Fruit fly (Drosophila melanogaster): ENCODE data around the gene CG45413.
A peak's percentile ranks its signal among the peaks of the same experiment; 100 is the strongest.

The CG45413 gene

dm6 chr3L:6885666-6886335, 45.9 kb downstream of the CG45413 start (continued):
- TF ChIP-seq mam (GFP tag; optimal IDR thresholded peaks at IDR 0.05) (no peak), CG15514 (GFP tag; optimal IDR thresholded peaks at IDR 0.05) (no peak), fu2 (GFP tag; optimal IDR thresholded peaks at IDR 0.05) (no peak), CG12071 (GFP tag; optimal IDR thresholded peaks at IDR 0.05) (no peak), CoRest (tag; optimal IDR thresholded peaks at IDR 0.05) (peak; percentile 52), fru (optimal IDR thresholded peaks at IDR 0.05) (no peak), CG13296 (GFP tag; optimal IDR thresholded peaks at IDR 0.05) (no peak), Sox100B (GFP tag; optimal IDR thresholded peaks at IDR 0.05) (peak; percentile 73), Dp (GFP tag; optimal IDR thresholded peaks at IDR 0.05) (no peak), sd (tag; optimal IDR thresholded peaks at IDR 0.05) (peak; percentile 15), CG14965 (GFP tag; optimal IDR thresholded peaks at IDR 0.05; ENCODE audit: borderline replicate concordance) (no peak), dan (GFP tag; IDR thresholded peaks at IDR 0.05) (no peak), mld (GFP tag; IDR thresholded peaks at IDR 0.05; ENCODE audit: partially characterized antibody) (no peak), CG30020 (tag; optimal IDR thresholded peaks at IDR 0.05) (peak; percentile 18), Ets97D (GFP tag; optimal IDR thresholded peaks at IDR 0.05) (no peak), tgo (GFP tag; IDR thresholded peaks at IDR 0.05) (no peak), unpg (GFP tag; optimal IDR thresholded peaks at IDR 0.05) (no peak), wdn (GFP tag; IDR thresholded peaks at IDR 0.05) (no peak), Hmr (GFP tag; optimal IDR thresholded peaks at IDR 0.05) (no peak), CG12744 (GFP tag; optimal IDR thresholded peaks at IDR 0.05) (no peak), Max (GFP tag; optimal IDR thresholded peaks at IDR 0.05) (no peak), Atf3 (GFP tag; optimal IDR thresholded peaks at IDR 0.05) (no peak), CG7745 (tag; optimal IDR thresholded peaks at IDR 0.05) (no peak), slbo (GFP tag; IDR thresholded peaks at IDR 0.05) (no peak), CG1602 (GFP tag; optimal IDR thresholded peaks at IDR 0.05) (peak; percentile 16), ftz-f1 (GFP tag; optimal IDR thresholded peaks at IDR 0.05) (no peak), CG13287 (GFP tag; IDR thresholded peaks at IDR 0.05; ENCODE audit: partially characterized antibody) (no peak), CG6854 (GFP tag; optimal IDR thresholded peaks at IDR 0.05) (no peak), CG4707 (GFP tag; optimal IDR thresholded peaks at IDR 0.05) (no peak), chm (GFP tag; IDR thresholded peaks at IDR 0.05) (no peak), CG2202 (tag; optimal IDR thresholded peaks at IDR 0.05) (peak; percentile 18), CG34376 (GFP tag; optimal IDR thresholded peaks at IDR 0.05) (no peak), Nf-YC (tag; optimal IDR thresholded peaks at IDR 0.05) (peak; percentile 15), CG6175 (GFP tag; IDR thresholded peaks at IDR 0.05) (no peak), usp (GFP tag; optimal IDR thresholded peaks at IDR 0.05) (no peak), gsb-n (tag; optimal IDR thresholded peaks at IDR 0.05) (peak; percentile 49), pb (GFP tag; optimal IDR thresholded peaks at IDR 0.05) (no peak), Deaf1 (tag; optimal IDR thresholded peaks at IDR 0.05) (peak; percentile 3), CG11247 (GFP tag; IDR thresholded peaks at IDR 0.05) (no peak), CHES-1-like (GFP tag; optimal IDR thresholded peaks at IDR 0.05) (no peak), CG1832 (GFP tag; optimal IDR thresholded peaks at IDR 0.05) (no peak), nerfin-2 (GFP tag; IDR thresholded peaks at IDR 0.05; ENCODE audit: partially characterized antibody) (no peak), lab (GFP tag; optimal IDR thresholded peaks at IDR 0.05) (peak; percentile 11), CG7357 (GFP tag; IDR thresholded peaks at IDR 0.05) (no peak), CG3995 (GFP tag; optimal IDR thresholded peaks at IDR 0.05) (no peak), HHEX (GFP tag; optimal IDR thresholded peaks at IDR 0.05) (no peak), CG14710 (tag; optimal IDR thresholded peaks at IDR 0.05) (peak; percentile 72), CG10209 (GFP tag; optimal IDR thresholded peaks at IDR 0.05) (peak; percentile 45), gcm (GFP tag; optimal IDR thresholded peaks at IDR 0.05) (peak; percentile 36), twi (tag; optimal IDR thresholded peaks at IDR 0.05) (peak; percentile 4)

Measured in whole organism, embryonic.